Worm (Caenorhabditis elegans): Measurements from ENCODE around the gene ekl-6.

DNA sequence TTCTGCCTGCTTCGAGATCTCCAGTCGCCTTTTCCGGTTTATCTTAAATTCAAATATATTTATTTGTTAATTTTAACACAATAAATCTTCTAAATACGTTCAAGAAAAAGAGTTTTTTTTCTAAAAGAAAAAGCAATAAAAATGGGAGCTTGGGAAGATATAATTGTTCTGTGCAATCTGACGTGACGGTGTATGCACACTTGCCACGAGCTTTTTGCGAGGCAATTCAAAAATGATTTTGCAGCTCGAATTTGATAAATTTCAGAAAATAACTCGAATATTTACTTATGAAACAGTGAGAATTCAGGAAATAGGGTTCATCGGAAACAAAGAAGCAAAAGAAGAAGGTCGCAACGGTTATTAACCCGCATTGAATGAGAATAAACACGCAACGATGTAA, 28.9 kb downstream of the ekl-6 start:
- TF ChIP-seq zip-8 (tag; optimal IDR thresholded peaks at IDR 0.05) (no peak), lsy-2 (tag; optimal IDR thresholded peaks at IDR 0.05) (no peak), ceh-83 (GFP tag; optimal IDR thresholded peaks at IDR 0.05) (no peak), mep-1 (tag; optimal IDR thresholded peaks at IDR 0.05) (no peak)

Data from whole organism, mixed stage, embryonic.